Fruit fly (Drosophila melanogaster) whole organism: ENCODE data around the gene Med.

ENCODE experiments used
- pan ChIP-seq: fragments of >200 bp; optimal IDR thresholded peaks from 2 replicates; lab custom pipeline; 2017
- psq ChIP-seq: fragments of >200 bp; optimal IDR thresholded peaks from 2 replicates; lab custom pipeline; 2017
- usp ChIP-seq: fragments of >200 bp; optimal IDR thresholded peaks from 2 replicates; lab custom pipeline; 2017; ENCODE audit warnings: missing biosample characterization, missing genetic modification characterization, mixed read lengths

dm6 chr3R:31632316-31632715 is 21.5 kb downstream of the Med start:
- TF ChIP-seq usp (GFP tag; lab: Kevin White, UChicago) (no peak), pan (lab: Kevin White, UChicago) (no peak), psq (no peak)
